Fruit fly (Drosophila melanogaster) ovary, adult (tissue): ENCODE results near the gene Mgat4b.
A peak's percentile ranks its signal among the peaks of the same experiment; 100 is the strongest.

Experiments
- CG17801 ChIP-seq: fragments of 200-800 bp; optimal IDR thresholded peaks from 2 replicates; lab custom pipeline; 2019; ENCODE audit warnings: missing biosample characterization, mild to moderate bottlenecking, missing genetic modification characterization, moderate library complexity; ENCODE audit not compliant: partially characterized antibody

The Mgat4b gene

DNA sequence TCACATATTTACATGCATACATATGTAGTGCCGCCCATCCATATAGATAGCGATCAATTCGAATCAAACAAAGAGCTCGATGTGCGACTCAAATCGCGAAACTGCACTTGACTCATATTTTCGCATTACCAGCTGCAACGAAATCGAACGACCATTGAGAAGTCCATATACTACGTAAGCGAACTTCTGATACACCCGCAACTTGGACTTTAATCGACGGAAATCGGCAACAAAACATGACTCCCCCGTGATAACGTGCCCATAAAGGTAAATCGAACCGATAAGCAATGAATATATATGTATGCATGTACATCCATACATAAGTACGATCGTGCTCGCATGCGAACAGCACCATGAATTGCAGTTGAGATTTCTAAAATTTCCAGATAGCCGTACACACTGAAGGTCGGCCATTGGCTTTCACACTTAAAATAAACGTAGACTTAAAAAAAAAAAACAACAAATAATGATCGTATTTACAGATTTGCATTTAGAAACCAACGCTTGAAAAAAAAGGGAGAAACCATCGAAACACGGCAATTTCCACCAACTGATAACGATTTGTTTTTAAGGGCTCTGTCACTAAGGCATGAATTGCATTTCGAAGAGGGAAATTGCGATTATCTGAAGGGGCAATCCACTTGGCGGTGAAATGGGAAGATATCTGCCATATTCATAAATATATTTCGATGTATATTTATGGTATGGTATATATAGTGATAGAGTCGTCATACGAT is 13.7 kb upstream of the Mgat4b start:
- TF ChIP-seq CG17801 (GFP tag; lab: Kevin White, UChicago), result peak; percentile 32

DNA sequence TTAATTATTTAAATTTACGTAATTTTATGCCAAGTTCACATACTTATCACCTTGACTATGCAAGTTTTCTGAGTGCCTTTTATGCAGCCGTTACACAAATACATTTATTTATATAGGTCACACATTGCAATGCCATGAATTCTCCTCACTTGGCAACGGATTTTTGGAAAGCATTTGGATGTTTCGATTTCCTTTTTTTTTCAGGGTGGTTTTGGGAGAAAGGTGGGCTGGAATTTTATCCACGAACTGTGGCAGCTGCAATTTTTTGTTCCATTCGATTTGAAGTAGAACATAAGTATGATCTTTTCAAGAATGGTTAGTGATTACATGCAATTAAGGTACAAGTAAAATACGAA is 12.8 kb upstream of the Mgat4b start:
- no peak for TF ChIP-seq CG17801 (GFP tag; lab: Kevin White, UChicago)

DNA sequence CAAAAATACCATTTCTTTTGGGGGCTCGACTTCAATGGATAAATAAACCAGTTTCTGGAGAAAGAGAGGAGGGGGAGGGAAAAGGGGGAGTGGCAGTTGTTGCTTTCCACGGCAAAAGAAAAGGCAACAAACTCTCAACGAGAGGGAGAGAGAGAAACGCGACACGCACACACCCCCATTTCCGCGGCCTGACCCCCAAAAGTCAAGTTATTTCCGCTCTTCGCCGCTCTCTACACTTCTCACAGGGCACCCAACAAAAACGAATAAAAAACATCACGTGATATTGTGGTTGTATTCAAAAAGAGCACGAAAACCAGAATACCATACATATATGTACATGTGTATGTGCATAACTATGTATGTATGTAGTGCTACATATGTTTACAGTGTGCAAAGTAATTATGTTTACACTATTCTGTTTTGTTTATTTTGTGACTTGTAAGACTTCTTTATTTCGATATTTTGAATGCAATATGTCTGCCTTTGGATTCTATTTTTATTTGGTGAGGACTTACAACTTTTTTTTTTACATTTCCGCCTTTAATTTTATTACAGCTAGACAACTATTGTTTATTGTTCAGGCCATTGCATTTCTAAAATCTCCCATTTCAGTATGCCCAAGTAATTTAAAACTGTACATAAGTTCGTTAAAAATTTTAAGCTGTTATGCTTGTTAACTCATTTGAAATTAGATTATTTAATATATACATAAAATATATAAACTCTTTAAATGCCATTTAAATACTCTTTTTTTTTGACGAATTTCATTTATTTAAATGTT is 12.2 kb upstream of the Mgat4b start:
- TF ChIP-seq CG17801 (GFP tag; lab: Kevin White, UChicago), result peak; percentile 81

dm6 chr3L:14780187-14780586 is 11.1 kb upstream of the Mgat4b start:
- TF ChIP-seq CG17801 (GFP tag; lab: Kevin White, UChicago), result peak; percentile 61

DNA sequence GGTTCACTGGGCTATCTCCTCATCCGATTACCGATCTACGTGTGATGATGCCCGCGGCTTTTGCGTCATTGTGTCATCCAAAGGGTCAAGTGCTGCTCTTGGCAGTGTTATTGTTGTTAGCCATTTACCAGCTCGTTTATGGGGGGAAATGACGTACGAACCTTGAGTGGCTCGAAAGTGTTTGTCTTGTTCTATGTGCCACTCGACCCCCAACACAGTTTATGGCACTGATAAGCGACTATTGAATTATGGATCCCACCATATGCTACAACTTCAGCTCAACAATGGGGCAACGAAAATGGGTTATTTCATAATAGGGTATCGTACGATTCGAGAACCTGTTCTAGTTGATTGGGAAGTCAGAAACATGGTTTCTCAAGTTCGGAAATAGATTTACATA is 10.2 kb upstream of the Mgat4b start:
- no peak for TF ChIP-seq CG17801 (GFP tag; lab: Kevin White, UChicago)

DNA sequence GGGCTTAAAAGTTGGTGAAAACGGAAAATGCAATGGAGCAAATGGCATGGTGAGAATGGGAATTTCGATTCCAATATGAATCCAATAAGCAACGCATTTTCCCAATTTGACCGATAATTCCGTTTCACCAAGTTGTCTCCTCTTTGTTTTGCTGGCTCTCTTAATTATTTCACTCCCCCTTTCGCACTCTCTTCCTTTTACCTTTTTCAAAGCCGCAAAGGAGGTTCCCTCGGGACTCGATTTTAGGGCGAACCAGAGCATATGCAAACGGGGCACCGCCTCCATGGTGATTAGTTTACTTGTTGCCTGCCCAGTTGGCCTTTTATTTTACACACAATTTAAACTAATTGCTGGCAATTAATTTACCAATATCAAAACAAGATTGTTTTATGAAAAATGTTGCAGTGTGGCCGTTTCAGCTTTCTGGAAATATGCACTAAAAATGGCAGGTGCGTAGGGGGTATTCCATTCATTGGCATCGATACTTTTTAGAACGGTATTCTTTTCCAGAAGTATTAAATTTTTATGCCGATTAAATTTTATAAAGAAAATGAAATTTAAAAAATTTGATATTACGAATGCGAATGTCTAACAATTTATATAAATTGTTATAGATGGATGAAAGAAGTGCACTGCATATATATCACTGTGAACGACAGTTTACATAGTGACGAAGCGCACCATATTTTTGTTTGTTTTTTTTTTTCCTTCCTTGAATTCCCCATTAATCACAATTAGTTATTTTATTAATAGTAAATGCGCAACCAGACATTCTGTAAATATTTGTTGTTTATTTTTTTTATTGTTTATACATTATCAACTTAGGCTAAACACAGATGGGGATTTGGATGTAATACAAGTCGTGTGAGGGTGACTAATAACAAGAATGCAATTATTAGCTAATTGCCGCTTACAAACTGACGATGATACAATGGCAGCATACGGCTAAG is 6.9 kb upstream of the Mgat4b start, which contains the start of gene mop:
mop (minus strand) TSS at position 419 of the 950 bp plus-strand sequence.
- TF ChIP-seq CG17801 (GFP tag; lab: Kevin White, UChicago), result no peak

- TF ChIP-seq CG17801 (GFP tag; lab: Kevin White, UChicago), result peak; percentile 46
Measured at dm6 chr3L:14761837-14762785, 7.0 kb downstream of the Mgat4b start, which contains the start of the genes Tsen34 and Mgat4a. Gene Tsen34, minus strand, starts transcription at chr3L:14761844. Gene Mgat4a, plus strand, starts transcription at chr3L:14762028.

DNA sequence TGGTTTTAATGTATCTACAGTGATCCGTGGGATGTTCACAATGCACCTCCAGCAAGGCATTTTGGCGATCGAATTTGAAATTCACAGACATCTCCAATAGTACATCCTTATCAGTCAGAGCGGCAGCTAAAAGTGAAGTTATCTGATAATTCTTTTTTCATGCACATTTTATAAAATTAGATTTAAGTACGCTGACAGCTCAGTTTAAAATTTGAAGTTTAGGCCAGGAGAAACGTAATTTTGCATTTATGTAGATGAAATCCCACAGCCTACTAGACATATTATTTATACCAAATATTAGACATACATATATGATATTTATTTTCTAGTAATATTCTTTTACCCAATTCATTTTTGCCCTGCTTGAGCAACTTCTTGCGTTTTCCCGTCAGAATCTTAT is 8.1 kb downstream of the Mgat4b start, which contains the start of gene Trl:
Trl (minus strand) TSS at position 101 of the 400 bp plus-strand sequence.
- TF ChIP-seq CG17801 (GFP tag; lab: Kevin White, UChicago), result no peak

DNA sequence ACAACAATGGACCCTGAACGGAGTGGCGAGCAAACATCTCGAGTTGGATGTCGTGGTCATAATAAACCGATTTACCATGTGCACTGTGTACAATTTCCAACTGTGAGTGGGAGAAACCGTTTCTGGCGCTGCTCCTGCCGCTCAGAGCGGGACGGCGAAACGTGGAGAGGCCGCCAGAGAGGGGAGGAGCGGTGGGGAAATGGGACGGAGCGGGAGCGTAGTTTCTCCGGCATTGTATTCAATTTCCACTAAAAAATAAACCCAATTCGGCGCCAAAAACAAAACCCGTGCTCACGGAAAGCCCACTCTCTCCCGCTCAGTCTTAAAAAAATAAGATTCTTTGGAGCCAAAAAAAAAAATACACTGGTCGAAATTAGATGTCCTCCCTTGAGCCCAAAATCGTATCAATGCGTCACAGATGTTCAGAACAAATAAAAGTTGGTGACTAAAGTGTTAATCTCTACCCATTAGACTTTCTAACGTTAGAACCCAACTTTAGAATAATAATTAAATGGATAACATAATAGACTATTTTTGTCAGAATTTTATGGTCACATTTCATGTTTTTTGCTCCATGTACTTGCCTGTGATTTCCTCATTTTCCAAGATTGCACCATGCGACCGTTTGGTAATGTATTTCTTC is 9.0 kb downstream of the Mgat4b start:
- TF ChIP-seq CG17801 (GFP tag; lab: Kevin White, UChicago), result peak; percentile 25

- peak; percentile 99 for TF ChIP-seq CG17801 (GFP tag; lab: Kevin White, UChicago)
Measured at dm6 chr3L:14759097-14759795, 9.8 kb downstream of the Mgat4b start.

DNA sequence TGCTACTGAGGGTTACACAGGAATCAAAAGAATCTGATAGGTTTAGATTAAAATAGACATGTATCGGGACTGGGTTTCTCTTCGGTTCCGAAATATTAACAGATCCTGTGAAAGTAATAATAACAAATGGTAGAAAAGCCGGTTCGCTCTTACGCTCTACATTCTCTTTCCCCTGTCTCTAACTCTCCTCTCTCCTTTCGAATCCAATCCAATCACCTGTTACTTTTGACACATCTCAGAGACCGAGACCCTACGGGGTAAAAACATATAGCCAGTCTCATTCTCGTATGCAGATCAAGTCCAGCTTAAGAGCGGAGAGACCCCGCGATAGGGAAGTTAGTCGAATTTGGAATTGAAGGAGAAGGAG is 10.4 kb downstream of the Mgat4b start:
- TF ChIP-seq CG17801 (GFP tag; lab: Kevin White, UChicago), result no peak
